Worm (Caenorhabditis elegans): ENCODE measurements around the gene ent-4.

DNA sequence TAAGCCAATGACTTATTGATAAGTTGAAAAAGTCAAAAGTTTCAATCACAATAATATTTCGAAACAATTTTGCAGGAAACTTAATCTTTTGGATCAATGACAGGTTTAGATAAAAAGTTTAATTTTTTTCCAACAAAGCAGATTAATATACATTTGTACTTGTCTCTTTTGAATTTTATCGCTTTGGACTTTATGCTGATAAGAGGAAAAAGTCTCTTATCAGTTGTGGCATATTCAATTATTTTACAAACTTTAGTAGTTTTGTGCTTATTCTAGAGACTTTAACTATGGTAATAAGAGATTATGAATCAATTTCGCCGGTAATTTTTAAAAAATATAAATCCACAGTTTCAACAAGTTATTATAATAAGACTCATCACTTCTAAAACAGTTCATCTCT lies 1.1 kb downstream of the ent-4 start:
- TF ChIP-seq klf-2 (GFP tag; conservative IDR thresholded peaks at IDR 0.05) = no peak
- no peak for TF ChIP-seq tab-1 (GFP tag; IDR thresholded peaks at IDR 0.05)
- no peak for TF ChIP-seq ztf-29 (GFP tag; IDR thresholded peaks at IDR 0.05)
- no peak for TF ChIP-seq ref-1 (GFP tag; conservative IDR thresholded peaks at IDR 0.05)
- TF ChIP-seq flt-1 (GFP tag; IDR thresholded peaks at IDR 0.05) = no peak
- TF ChIP-seq med-1 (GFP tag; optimal IDR thresholded peaks at IDR 0.05; ENCODE audit: insufficient read depth) = no peak
- no peak for TF ChIP-seq ztf-23 (GFP tag; IDR thresholded peaks at IDR 0.05)

Measured in whole organism, midembryonic.